Worm (Caenorhabditis elegans) whole organism, young adult: Measurements from ENCODE around the gene tag-52.

ENCODE experiments used
- F23B12.7 ChIP-seq: sonication (generic microtip); optimal IDR thresholded peaks from 2 replicates; lab custom pipeline; 2017; ENCODE audit warnings: missing genetic modification characterization, mild to moderate bottlenecking, missing compliant biosample characterization, antibody characterized with exemption, moderate library complexity; ENCODE audit not compliant: insufficient read depth
- F33H1.4 ChIP-seq: fragments of 200-800 bp; sonication (Bioruptor generic); IDR thresholded peaks from 2 replicates; pipeline ENCODE4 v1.3.6; 2022; ENCODE audit warnings: missing genetic modification reagents, missing genetic modification characterization, missing compliant biosample characterization
- F39B2.1 ChIP-seq: fragments of 200-800 bp; sonication (Bioruptor generic); IDR thresholded peaks from 2 replicates; pipeline ENCODE4 v1.3.6; 2022; ENCODE audit warnings: missing genetic modification reagents, missing genetic modification characterization, missing compliant biosample characterization
- F55B11.4 ChIP-seq: sonication (generic microtip); optimal IDR thresholded peaks from 2 replicates; lab custom pipeline; 2016; ENCODE audit warnings: missing compliant biosample characterization, missing genetic modification characterization, borderline replicate concordance; ENCODE audit not compliant: insufficient read depth
- F57A8.1 ChIP-seq: fragments of 200-800 bp; sonication (Bioruptor generic); optimal IDR thresholded peaks from 2 replicates; lab custom pipeline; 2018; ENCODE audit warnings: mild to moderate bottlenecking, missing genetic modification characterization, moderate library complexity, missing compliant biosample characterization
- T07F8.4 ChIP-seq: sonication (generic microtip); optimal IDR thresholded peaks from 2 replicates; lab custom pipeline; 2016; ENCODE audit warnings: mild to moderate bottlenecking, missing genetic modification characterization, moderate library complexity, missing compliant biosample characterization
- Y56A3A.18 ChIP-seq: fragments of 200-800 bp; sonication (Bioruptor generic); IDR thresholded peaks from 2 replicates; pipeline ENCODE4 v1.3.6; 2022; ENCODE audit warnings: missing genetic modification reagents, missing genetic modification characterization, missing compliant biosample characterization
- Y95B8A.8 ChIP-seq: fragments of 200-800 bp; sonication (Bioruptor generic); IDR thresholded peaks from 2 replicates; pipeline ENCODE4 v1.3.6; 2022; ENCODE audit warnings: missing genetic modification reagents, missing genetic modification characterization, missing compliant biosample characterization
- ZK185.1 ChIP-seq: sonication (generic microtip); optimal IDR thresholded peaks from 2 replicates; lab custom pipeline; 2016; ENCODE audit warnings: mild to moderate bottlenecking, missing genetic modification characterization, missing compliant biosample characterization; ENCODE audit not compliant: poor library complexity, severe bottlenecking
- akir-1 ChIP-seq: fragments of 200-800 bp; sonication (Bioruptor generic); optimal IDR thresholded peaks from 2 replicates; lab custom pipeline; 2018; ENCODE audit warnings: mild to moderate bottlenecking, missing genetic modification characterization, moderate library complexity, missing compliant biosample characterization
- attf-6 ChIP-seq: fragments of 200-800 bp; sonication (Bioruptor generic); IDR thresholded peaks from 2 replicates; pipeline ENCODE4 v1.3.6; 2022; ENCODE audit warnings: missing genetic modification reagents, missing genetic modification characterization, missing compliant biosample characterization
- bed-1 ChIP-seq: fragments of 200-800 bp; sonication (Bioruptor generic); IDR thresholded peaks from 2 replicates; pipeline ENCODE4 v1.3.6; 2022; ENCODE audit warnings: missing genetic modification reagents, missing genetic modification characterization, missing compliant biosample characterization
- cebp-1 ChIP-seq, 2 experiments: fragments of 200-800 bp in 1 of 2; sonication (Bioruptor generic) in 1 of 2; sonication (generic microtip) in 1 of 2; IDR thresholded peaks in 1 of 2; optimal IDR thresholded peaks in 1 of 2; 2 replicates each; pipeline versions ENCODE4 v1.3.6 to Lab custom; 2017 to 2022; ENCODE audit warnings: missing compliant biosample characterization in 2 of 2, missing genetic modification characterization in 2 of 2, mild to moderate bottlenecking in 1 of 2, missing genetic modification reagents in 1 of 2, moderate library complexity in 1 of 2
- cebp-2 ChIP-seq: fragments of 200-800 bp; sonication (Bioruptor generic); IDR thresholded peaks from 2 replicates; pipeline ENCODE4 v1.3.6; 2022; ENCODE audit warnings: missing genetic modification characterization, missing compliant biosample characterization
- ceh-100 ChIP-seq: fragments of 200-800 bp; sonication (Bioruptor generic); IDR thresholded peaks from 2 replicates; pipeline ENCODE4 v1.3.6; 2022; ENCODE audit warnings: missing genetic modification reagents, missing genetic modification characterization, missing compliant biosample characterization
- ceh-27 ChIP-seq: fragments of 200-800 bp; sonication (Bioruptor generic); optimal IDR thresholded peaks from 2 replicates; lab custom pipeline; 2018; ENCODE audit warnings: mild to moderate bottlenecking, missing genetic modification characterization, moderate library complexity, missing compliant biosample characterization
- ceh-58 ChIP-seq: fragments of 200-800 bp; sonication (Bioruptor generic); IDR thresholded peaks from 2 replicates; pipeline ENCODE4 v1.3.6; 2022; ENCODE audit warnings: missing genetic modification characterization, missing compliant biosample characterization
- die-1 ChIP-seq: sonication (generic microtip); optimal IDR thresholded peaks from 2 replicates; lab custom pipeline; 2016; ENCODE audit warnings: missing genotype, mild to moderate bottlenecking, missing genetic modification characterization, missing compliant biosample characterization
- dox-1 ChIP-seq: fragments of 200-800 bp; sonication (Bioruptor generic); IDR thresholded peaks from 2 replicates; pipeline ENCODE4 v1.3.6; 2022; ENCODE audit warnings: missing genetic modification reagents, missing genetic modification characterization, missing compliant biosample characterization
- dpff-1 ChIP-seq: sonication (generic microtip); optimal IDR thresholded peaks from 2 replicates; lab custom pipeline; 2017; ENCODE audit warnings: mild to moderate bottlenecking, missing genetic modification characterization, missing compliant biosample characterization
- dpl-1 ChIP-seq: fragments of 150-350 bp; optimal IDR thresholded peaks from 2 replicates; lab custom pipeline; 2014; ENCODE audit warnings: missing biosample characterization, missing genetic modification reagents, missing genetic modification characterization
- efl-1 ChIP-seq: fragments of 150-350 bp; optimal IDR thresholded peaks from 2 replicates; lab custom pipeline; 2014; ENCODE audit warnings: missing biosample characterization, missing genetic modification reagents, missing genetic modification characterization
- egrh-3 ChIP-seq: fragments of 200-800 bp; sonication (Bioruptor generic); IDR thresholded peaks from 2 replicates; pipeline ENCODE4 v1.3.6; 2022; ENCODE audit warnings: missing genetic modification reagents, missing genetic modification characterization, missing compliant biosample characterization
- ets-4 ChIP-seq: fragments of 200-800 bp; sonication (Bioruptor generic); optimal IDR thresholded peaks from 2 replicates; lab custom pipeline; 2018; ENCODE audit warnings: mild to moderate bottlenecking, missing genetic modification characterization, missing compliant biosample characterization
- gei-17 ChIP-seq: fragments of 200-800 bp; sonication (Bioruptor generic); optimal IDR thresholded peaks from 2 replicates; lab custom pipeline; 2018; ENCODE audit warnings: mild to moderate bottlenecking, missing genetic modification characterization, missing compliant biosample characterization
- him-1 ChIP-seq: sonication (generic microtip); optimal IDR thresholded peaks from 2 replicates; lab custom pipeline; 2016; ENCODE audit warnings: missing genotype, missing genetic modification reagents, missing genetic modification characterization, missing compliant biosample characterization
- hmg-20 ChIP-seq: fragments of 200-800 bp; sonication (Bioruptor generic); IDR thresholded peaks from 2 replicates; pipeline ENCODE4 v1.3.6; 2022; ENCODE audit warnings: missing genetic modification reagents, missing genetic modification characterization, missing compliant biosample characterization
- hsf-1 ChIP-seq: fragments of 200-800 bp; sonication (Bioruptor generic); IDR thresholded peaks from 2 replicates; pipeline ENCODE4 v1.3.6; 2022; ENCODE audit warnings: missing genetic modification reagents, missing genetic modification characterization, missing compliant biosample characterization
- lin-26 ChIP-seq: fragments of 200-800 bp; sonication (Bioruptor generic); IDR thresholded peaks from 2 replicates; pipeline ENCODE4 v1.3.6; 2022; ENCODE audit warnings: missing genetic modification reagents, missing genetic modification characterization, missing compliant biosample characterization
- lin-40 ChIP-seq: sonication (generic microtip); optimal IDR thresholded peaks from 2 replicates; lab custom pipeline; 2016; ENCODE audit warnings: missing genetic modification characterization, mild to moderate bottlenecking, missing compliant biosample characterization, missing genotype, missing genetic modification reagents
- lir-1 ChIP-seq: fragments of 200-800 bp; sonication (Bioruptor generic); conservative IDR thresholded peaks from 2 replicates; pipeline ENCODE4 v1.3.6; 2022; ENCODE audit warnings: missing genetic modification reagents, missing genetic modification characterization, missing compliant biosample characterization
- lsl-1 ChIP-seq: fragments of 200-800 bp; sonication (Bioruptor generic); optimal IDR thresholded peaks from 2 replicates; lab custom pipeline; 2018; ENCODE audit warnings: mild to moderate bottlenecking, missing genetic modification characterization, moderate library complexity, missing compliant biosample characterization
- madf-8 ChIP-seq: fragments of 200-800 bp; sonication (Bioruptor generic); conservative IDR thresholded peaks from 2 replicates; pipeline ENCODE4 v1.3.6; 2022; ENCODE audit warnings: missing genetic modification reagents, missing genetic modification characterization, missing compliant biosample characterization
- mes-4 ChIP-seq: sonication (generic microtip); optimal IDR thresholded peaks from 2 replicates; lab custom pipeline; 2016; ENCODE audit warnings: missing genotype, missing genetic modification characterization, missing compliant biosample characterization
- mxl-1 ChIP-seq: sonication (generic microtip); optimal IDR thresholded peaks from 2 replicates; lab custom pipeline; 2016; ENCODE audit warnings: missing genetic modification characterization, missing compliant biosample characterization
- nfya-1 ChIP-seq: sonication (generic microtip); optimal IDR thresholded peaks from 2 replicates; lab custom pipeline; 2017; ENCODE audit warnings: antibody characterized with exemption, missing compliant biosample characterization, missing genetic modification characterization, borderline replicate concordance; ENCODE audit not compliant: insufficient read depth
- nfya-2 ChIP-seq: fragments of 200-800 bp; sonication (Bioruptor generic); IDR thresholded peaks from 2 replicates; pipeline ENCODE4 v1.3.6; 2022; ENCODE audit warnings: missing genetic modification reagents, missing genetic modification characterization, missing compliant biosample characterization
- pbrm-1 ChIP-seq: fragments of 200-800 bp; sonication (Bioruptor generic); IDR thresholded peaks from 2 replicates; pipeline ENCODE4 v1.3.6; 2022; ENCODE audit warnings: missing genetic modification reagents, missing genetic modification characterization, missing compliant biosample characterization
- rcor-1 ChIP-seq: fragments of 200-800 bp; sonication (Bioruptor generic); IDR thresholded peaks from 2 replicates; pipeline ENCODE4 v1.3.6; 2022; ENCODE audit warnings: missing genetic modification reagents, missing genetic modification characterization, missing compliant biosample characterization
- rpc-1 ChIP-seq, 2 experiments: fragments of 150-350 bp in 1 of 2; sonication (generic microtip) in 1 of 2; optimal IDR thresholded peaks; 2 replicates each; lab custom pipeline; 2014 to 2018; ENCODE audit warnings: missing biosample characterization in 1 of 2, missing genetic modification characterization in 1 of 2, missing genetic modification reagents in 1 of 2, missing genotype in 1 of 2
- snpc-1.3 ChIP-seq: sonication (generic microtip); optimal IDR thresholded peaks from 2 replicates; lab custom pipeline; 2017; ENCODE audit warnings: missing genetic modification characterization, mild to moderate bottlenecking, missing compliant biosample characterization, antibody characterized with exemption, moderate library complexity, missing genotype, missing genetic modification reagents; ENCODE audit not compliant: insufficient read depth
- sptf-2 ChIP-seq: fragments of 200-800 bp; sonication (Bioruptor generic); optimal IDR thresholded peaks from 2 replicates; lab custom pipeline; 2018; ENCODE audit warnings: mild to moderate bottlenecking, missing genetic modification characterization, missing compliant biosample characterization
- zim-3 ChIP-seq: sonication (generic microtip); optimal IDR thresholded peaks from 2 replicates; lab custom pipeline; 2017; ENCODE audit warnings: mild to moderate bottlenecking, missing genetic modification characterization, moderate library complexity, missing compliant biosample characterization
- ztf-3 ChIP-seq: fragments of 200-800 bp; sonication (Bioruptor generic); optimal IDR thresholded peaks from 2 replicates; lab custom pipeline; 2018; ENCODE audit warnings: mild to moderate bottlenecking, missing genetic modification characterization, missing compliant biosample characterization

tag-52 gene

ce11 chrX:3696603-3697002 is 18.2 kb upstream of the tag-52 start, which contains the start of gene C01C4.3:
Gene C01C4.3, plus strand, starts transcription at chrX:3696903.
- no peak for TF ChIP-seq snpc-1.3 (tag; lab: Kevin White, UChicago)
- no peak for TF ChIP-seq F55B11.4 (tag; lab: Kevin White, UChicago)
- TF ChIP-seq dpff-1: no peak
- no peak for TF ChIP-seq hsf-1 (GFP tag; lab: Robert Waterston, UW)
- no peak for TF ChIP-seq madf-8
- no peak for TF ChIP-seq nfya-1
- TF ChIP-seq ceh-100 (GFP tag; lab: Robert Waterston, UW): no peak
- no peak for TF ChIP-seq T07F8.4 (tag; lab: Kevin White, UChicago)
- no peak for TF ChIP-seq akir-1 (GFP tag; lab: Kevin White, UChicago)
- no peak for TF ChIP-seq dox-1 (GFP tag; lab: Robert Waterston, UW)
- TF ChIP-seq nfya-2: no peak
- no peak for TF ChIP-seq lir-1 (GFP tag; lab: Robert Waterston, UW)
- TF ChIP-seq Y56A3A.18 (GFP tag; lab: Robert Waterston, UW): no peak
- TF ChIP-seq gei-17 (GFP tag; lab: Kevin White, UChicago): no peak
- no peak for TF ChIP-seq F57A8.1
- no peak for TF ChIP-seq mxl-1 (tag; lab: Kevin White, UChicago)
- TF ChIP-seq lin-40 (tag; lab: Kevin White, UChicago): no peak
- TF ChIP-seq F39B2.1 (GFP tag; lab: Robert Waterston, UW): no peak

ce11 chrX:3695826-3696225 is 17.5 kb upstream of the tag-52 start:
- no peak for TF ChIP-seq lin-40 (tag; lab: Kevin White, UChicago)
- no peak for TF ChIP-seq him-1 (tag; lab: Kevin White, UChicago)
- 0 out of 2 replicates have a peak, but pooled peaks have one; percentile 19 for TF ChIP-seq lin-26 (GFP tag; lab: Robert Waterston, UW)
- TF ChIP-seq F39B2.1 (GFP tag; lab: Robert Waterston, UW): no peak
- TF ChIP-seq T07F8.4 (tag; lab: Kevin White, UChicago): no peak
- TF ChIP-seq cebp-1 (GFP tag; IDR thresholded peaks at IDR 0.05; lab: Robert Waterston, UW): no peak
- TF ChIP-seq cebp-1 (tag; optimal IDR thresholded peaks at IDR 0.05; lab: Kevin White, UChicago): peak; percentile 49
- TF ChIP-seq egrh-3 (GFP tag; lab: Robert Waterston, UW): no peak

DNA sequence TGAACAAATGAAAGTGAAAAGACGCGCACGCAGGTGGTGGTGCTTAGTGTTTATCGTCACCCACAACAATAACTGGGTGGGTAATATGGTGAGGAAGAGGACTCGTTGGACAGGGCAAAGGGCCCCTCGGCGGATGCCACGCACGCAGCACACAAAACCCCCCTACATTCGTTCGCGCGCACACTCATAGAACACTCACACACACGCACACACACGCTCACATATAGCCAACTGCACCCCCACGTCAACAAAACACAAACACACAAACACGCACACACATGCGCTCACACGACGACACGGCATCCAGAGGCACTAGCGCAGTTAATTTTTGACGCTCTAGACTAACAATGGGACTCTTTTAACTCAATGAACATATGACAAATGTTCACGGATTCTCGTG is 15.8 kb upstream of the tag-52 start:
- TF ChIP-seq pbrm-1 (GFP tag; lab: Robert Waterston, UW) (peak; percentile 45; the same call in 1 of the 2 replicates), F23B12.7 (tag; lab: Kevin White, UChicago) (no peak), hmg-20 (GFP tag; lab: Robert Waterston, UW) (no peak), ceh-58 (no peak), die-1 (peak; percentile 26), F33H1.4 (GFP tag; lab: Robert Waterston, UW) (no peak), zim-3 (tag; lab: Kevin White, UChicago) (no peak), ztf-3 (GFP tag; lab: Kevin White, UChicago) (no peak), ZK185.1 (tag; lab: Kevin White, UChicago) (no peak), ceh-27 (peak; percentile 60), attf-6 (no peak), dpl-1 (GFP tag; lab: Kevin White, UChicago) (no peak), cebp-2 (no peak), lsl-1 (no peak), Y56A3A.18 (GFP tag; lab: Robert Waterston, UW) (no peak), sptf-2 (GFP tag; lab: Kevin White, UChicago) (no peak), ets-4 (GFP tag; lab: Kevin White, UChicago) (no peak), T07F8.4 (tag; lab: Kevin White, UChicago) (no peak), mes-4 (tag; lab: Kevin White, UChicago) (no peak), rpc-1 (optimal IDR thresholded peaks at IDR 0.05; lab: Kevin White, UChicago) (no peak), rpc-1 (tag; optimal IDR thresholded peaks at IDR 0.05; lab: Kevin White, UChicago) (no peak), F39B2.1 (GFP tag; lab: Robert Waterston, UW) (no peak), nfya-1 (no peak), efl-1 (GFP tag; lab: Kevin White, UChicago) (no peak), bed-1 (GFP tag; lab: Robert Waterston, UW) (no peak), rcor-1 (GFP tag; lab: Robert Waterston, UW) (no peak), mxl-1 (tag; lab: Kevin White, UChicago) (no peak), Y95B8A.8 (GFP tag; lab: Robert Waterston, UW) (no peak)
